Worm (Caenorhabditis elegans) whole organism, L3 larva: ENCODE measurements around the gene svh-5.

Experiments used
- R02D3.7 ChIP-seq: fragments of 150-350 bp; optimal IDR thresholded peaks from 2 replicates; lab custom pipeline; 2014; ENCODE audit warnings: missing biosample characterization, missing genetic modification characterization
- ZK546.5 ChIP-seq: sonication (generic microtip); optimal IDR thresholded peaks from 2 replicates; lab custom pipeline; 2017; ENCODE audit warnings: missing biosample characterization, missing genetic modification characterization
- aly-2 ChIP-seq: fragments of 150-350 bp; optimal IDR thresholded peaks from 2 replicates; lab custom pipeline; 2014; ENCODE audit warnings: missing biosample characterization, missing genetic modification characterization
- ama-1 ChIP-seq: fragments of 150-350 bp; optimal IDR thresholded peaks from 2 replicates; lab custom pipeline; 2018
- ceh-16 ChIP-seq: sonication (generic microtip); optimal IDR thresholded peaks from 2 replicates; lab custom pipeline; 2017; ENCODE audit warnings: missing biosample characterization, missing genetic modification characterization
- ceh-28 ChIP-seq: fragments of 150-350 bp; optimal IDR thresholded peaks from 2 replicates; lab custom pipeline; 2014; ENCODE audit warnings: missing biosample characterization, missing genetic modification reagents, missing genetic modification characterization
- ceh-82 ChIP-seq: fragments of 150-350 bp; optimal IDR thresholded peaks from 2 replicates; lab custom pipeline; 2014; ENCODE audit warnings: missing biosample characterization, missing genetic modification characterization
- daf-12 ChIP-seq: fragments of 150-350 bp; optimal IDR thresholded peaks from 2 replicates; lab custom pipeline; 2014; ENCODE audit warnings: missing biosample characterization, missing genetic modification reagents, missing genetic modification characterization
- egl-27 ChIP-seq: sonication (generic microtip); optimal IDR thresholded peaks from 4 replicates; lab custom pipeline; 2017; ENCODE audit warnings: missing biosample characterization, missing genetic modification reagents, missing genetic modification characterization
- egl-5 ChIP-seq: fragments of 150-350 bp; optimal IDR thresholded peaks from 2 replicates; lab custom pipeline; 2017; ENCODE audit warnings: missing biosample characterization, missing genetic modification reagents, missing genetic modification characterization, inconsistent platforms
- elt-1 ChIP-seq: fragments of 150-350 bp; optimal IDR thresholded peaks from 2 replicates; lab custom pipeline; 2014; ENCODE audit warnings: missing biosample characterization, missing genetic modification characterization
- elt-2 ChIP-seq: sonication (generic microtip); optimal IDR thresholded peaks from 2 replicates; lab custom pipeline; 2016; ENCODE audit warnings: missing genetic modification reagents, mild to moderate bottlenecking, missing genetic modification characterization, missing compliant biosample characterization
- elt-3 ChIP-seq, 3 experiments: fragments of 150-350 bp in 1 of 3; sonication (generic microtip) in 2 of 3; optimal IDR thresholded peaks; 2 replicates in 2 of 3; 4 replicates in 1 of 3; lab custom pipeline; 2014 to 2017; ENCODE audit warnings: missing biosample characterization in 3 of 3, missing genetic modification characterization in 3 of 3
- eor-1 ChIP-seq, 2 experiments: fragments of 150-350 bp; optimal IDR thresholded peaks; 2 replicates each; lab custom pipeline; 2014 to 2018; ENCODE audit warnings: missing biosample characterization in 2 of 2, missing genetic modification characterization in 2 of 2
- fkh-10 ChIP-seq: sonication (generic microtip); optimal IDR thresholded peaks from 2 replicates; lab custom pipeline; 2017; ENCODE audit warnings: missing biosample characterization, missing genetic modification reagents, missing genetic modification characterization
- fkh-2 ChIP-seq: fragments of 150-350 bp; optimal IDR thresholded peaks from 2 replicates; lab custom pipeline; 2014; ENCODE audit warnings: missing biosample characterization, missing genetic modification reagents, missing genetic modification characterization
- fos-1 ChIP-seq: fragments of 150-350 bp; optimal IDR thresholded peaks from 2 replicates; lab custom pipeline; 2014; ENCODE audit warnings: missing biosample characterization, missing genetic modification characterization
- hmg-11 ChIP-seq: sonication (generic microtip); optimal IDR thresholded peaks from 2 replicates; lab custom pipeline; 2016; ENCODE audit warnings: missing genetic modification characterization, missing compliant biosample characterization
- jun-1 ChIP-seq: fragments of 150-350 bp; optimal IDR thresholded peaks from 2 replicates; lab custom pipeline; 2014; ENCODE audit warnings: missing biosample characterization, missing genetic modification reagents, missing genetic modification characterization
- lin-15B ChIP-seq: fragments of 150-350 bp; optimal IDR thresholded peaks from 2 replicates; lab custom pipeline; 2014; ENCODE audit warnings: missing biosample characterization, missing genetic modification characterization
- lin-39 ChIP-seq: fragments of 150-350 bp; optimal IDR thresholded peaks from 2 replicates; lab custom pipeline; 2018; ENCODE audit warnings: missing biosample characterization, missing genetic modification reagents, missing genetic modification characterization
- lsy-12 ChIP-seq: sonication (generic microtip); optimal IDR thresholded peaks from 2 replicates; lab custom pipeline; 2016; ENCODE audit warnings: mild to moderate bottlenecking, missing genetic modification characterization, missing compliant biosample characterization
- mdl-1 ChIP-seq: fragments of 150-350 bp; optimal IDR thresholded peaks from 2 replicates; lab custom pipeline; 2014; ENCODE audit warnings: missing biosample characterization, missing genetic modification characterization
- mml-1 ChIP-seq: fragments of 150-350 bp; sonication (generic microtip); optimal IDR thresholded peaks from 3 replicates; lab custom pipeline; 2014; ENCODE audit warnings: missing biosample characterization, missing genetic modification characterization
- nfya-1 ChIP-seq: sonication (generic microtip); optimal IDR thresholded peaks from 2 replicates; lab custom pipeline; 2017; ENCODE audit warnings: missing genetic modification characterization, mild to moderate bottlenecking, missing compliant biosample characterization, antibody characterized with exemption, moderate library complexity; ENCODE audit not compliant: insufficient read depth
- nhr-11 ChIP-seq: fragments of 150-350 bp; optimal IDR thresholded peaks from 2 replicates; lab custom pipeline; 2014; ENCODE audit warnings: missing biosample characterization, missing genetic modification characterization
- nhr-12 ChIP-seq: fragments of 150-350 bp; optimal IDR thresholded peaks from 2 replicates; lab custom pipeline; 2014; ENCODE audit warnings: missing biosample characterization, missing genetic modification characterization
- nhr-23 ChIP-seq: fragments of 150-350 bp; optimal IDR thresholded peaks from 2 replicates; lab custom pipeline; 2014; ENCODE audit warnings: missing biosample characterization, missing genetic modification reagents, missing genetic modification characterization
- nhr-237 ChIP-seq: fragments of 150-350 bp; optimal IDR thresholded peaks from 2 replicates; lab custom pipeline; 2014; ENCODE audit warnings: missing biosample characterization, missing genetic modification characterization
- nhr-25 ChIP-seq: sonication (generic microtip); optimal IDR thresholded peaks from 2 replicates; lab custom pipeline; 2017; ENCODE audit warnings: missing biosample characterization, missing genetic modification characterization
- nhr-28 ChIP-seq: fragments of 150-350 bp; optimal IDR thresholded peaks from 2 replicates; lab custom pipeline; 2014; ENCODE audit warnings: missing biosample characterization, missing genetic modification characterization
- nhr-43 ChIP-seq: sonication (generic microtip); optimal IDR thresholded peaks from 2 replicates; lab custom pipeline; 2016; ENCODE audit warnings: mild to moderate bottlenecking, missing genetic modification characterization, missing compliant biosample characterization; ENCODE audit not compliant: poor library complexity, severe bottlenecking
- nhr-76 ChIP-seq: fragments of 150-350 bp; sonication (generic microtip); optimal IDR thresholded peaks from 5 replicates; lab custom pipeline; 2014; ENCODE audit warnings: missing biosample characterization, missing genetic modification characterization
- nhr-77 ChIP-seq: fragments of 150-350 bp; optimal IDR thresholded peaks from 2 replicates; lab custom pipeline; 2014; ENCODE audit warnings: missing biosample characterization, missing genetic modification characterization
- pha-4 ChIP-seq: fragments of 150-350 bp; optimal IDR thresholded peaks from 2 replicates; lab custom pipeline; 2014; ENCODE audit warnings: missing biosample characterization, missing genetic modification reagents, missing genetic modification characterization
- pqm-1 ChIP-seq: fragments of 150-350 bp; optimal IDR thresholded peaks from 2 replicates; lab custom pipeline; 2017; ENCODE audit warnings: missing biosample characterization, missing genetic modification characterization, inconsistent platforms
- sea-2 ChIP-seq: fragments of 150-350 bp; sonication (generic microtip); optimal IDR thresholded peaks from 4 replicates; lab custom pipeline; 2014; ENCODE audit warnings: missing biosample characterization, missing genetic modification reagents, missing genetic modification characterization
- snpc-4 ChIP-seq: fragments of 150-350 bp; optimal IDR thresholded peaks from 2 replicates; lab custom pipeline; 2014; ENCODE audit warnings: missing biosample characterization, missing genetic modification characterization
- tbx-2 ChIP-seq: sonication (generic microtip); optimal IDR thresholded peaks from 2 replicates; lab custom pipeline; 2016; ENCODE audit warnings: mild to moderate bottlenecking, missing genetic modification characterization, missing compliant biosample characterization
- unc-39 ChIP-seq: sonication (generic microtip); optimal IDR thresholded peaks from 4 replicates; lab custom pipeline; 2017; ENCODE audit warnings: missing biosample characterization, missing genetic modification characterization
- unc-62 ChIP-seq: fragments of 150-350 bp; sonication (generic microtip); optimal IDR thresholded peaks from 4 replicates; lab custom pipeline; 2014; ENCODE audit warnings: missing biosample characterization, missing genetic modification reagents, missing genetic modification characterization
- zag-1 ChIP-seq: fragments of 150-350 bp; optimal IDR thresholded peaks from 2 replicates; lab custom pipeline; 2014; ENCODE audit warnings: missing biosample characterization, missing genetic modification characterization
- ztf-11 ChIP-seq: fragments of 150-350 bp; optimal IDR thresholded peaks from 2 replicates; lab custom pipeline; 2014; ENCODE audit warnings: missing biosample characterization, missing genetic modification characterization
- ztf-4 ChIP-seq: fragments of 150-350 bp; optimal IDR thresholded peaks from 2 replicates; lab custom pipeline; 2014; ENCODE audit warnings: missing biosample characterization, missing genetic modification characterization

svh-5 gene

DNA sequence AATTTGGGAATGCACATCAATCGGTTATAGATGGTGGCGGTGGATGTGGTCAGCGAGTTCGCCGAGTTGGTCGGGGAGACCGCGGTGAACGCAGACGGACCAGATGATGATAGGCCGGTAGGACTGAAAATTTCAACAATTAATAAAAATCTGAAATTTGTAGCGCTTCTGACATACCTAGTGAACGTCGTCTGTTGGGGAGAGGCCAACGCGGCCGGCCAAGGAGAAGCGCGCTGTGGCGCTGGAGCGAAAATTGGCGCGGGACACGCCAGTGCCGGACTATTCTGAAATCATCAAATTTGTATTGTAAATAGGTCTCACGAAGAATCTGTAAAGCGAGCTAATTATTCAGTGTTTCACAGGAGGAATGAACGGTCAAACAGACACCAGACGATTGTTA lies 4.9 kb downstream of the svh-5 start:
- no peak for TF ChIP-seq lin-39 (tag; lab: Kevin White, UChicago)
- TF ChIP-seq mdl-1 = no peak
- TF ChIP-seq tbx-2 = no peak
- TF ChIP-seq zag-1 (tag; lab: Kevin White, UChicago) = no peak
- no peak for TF ChIP-seq nhr-237 (tag; lab: Kevin White, UChicago)
- no peak for TF ChIP-seq ceh-16
- TF ChIP-seq ama-1 (lab: Kevin White, UChicago) = no peak
- no peak for TF ChIP-seq elt-1 (tag; lab: Kevin White, UChicago)
- no peak for TF ChIP-seq nfya-1 (tag; lab: Kevin White, UChicago)
- TF ChIP-seq lin-15B (tag; lab: Kevin White, UChicago) = no peak
- TF ChIP-seq snpc-4 (tag; lab: Kevin White, UChicago) = no peak
- TF ChIP-seq elt-3 (tag; optimal IDR thresholded peaks at IDR 0.05; lab: Kevin White, UChicago) = no peak
- TF ChIP-seq lsy-12 (tag; lab: Kevin White, UChicago) = no peak
- no peak for TF ChIP-seq nhr-76 (tag; lab: Kevin White, UChicago)
- no peak for TF ChIP-seq daf-12 (tag; lab: Kevin White, UChicago)

DNA sequence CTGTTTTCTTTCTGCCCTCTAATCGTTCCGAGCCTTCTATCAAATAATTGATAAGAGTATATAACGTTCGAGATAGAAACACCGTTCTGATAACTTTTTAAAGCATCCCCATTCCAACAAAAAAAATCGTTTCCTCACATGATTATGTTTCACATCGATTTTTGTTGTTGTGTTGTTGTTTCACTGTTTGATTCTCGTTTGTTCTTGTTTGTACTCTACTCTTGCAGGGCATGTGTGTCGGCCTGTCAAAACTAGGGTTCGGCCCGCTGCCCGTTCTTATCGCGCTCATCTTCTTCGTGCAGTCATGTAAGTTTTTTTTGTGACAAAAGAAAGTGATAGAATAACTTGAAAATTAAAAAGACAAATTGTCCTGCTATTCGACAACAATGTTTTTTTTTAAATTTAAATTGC lies 11.9 kb downstream of the svh-5 start, which contains the start of gene C33A11.2:
C33A11.2 (plus strand) TSS at position 226 of the 411 bp plus-strand sequence.
- no peak for TF ChIP-seq fos-1 (tag; lab: Kevin White, UChicago)
- no peak for TF ChIP-seq lsy-12 (tag; lab: Kevin White, UChicago)
- TF ChIP-seq tbx-2 = no peak
- peak; percentile 8 for TF ChIP-seq nhr-23 (tag; lab: Kevin White, UChicago)
- TF ChIP-seq pha-4 (tag; lab: Kevin White, UChicago) = peak; percentile 11
- TF ChIP-seq hmg-11 = no peak
- no peak for TF ChIP-seq fkh-10 (GFP tag; lab: Kevin White, UChicago)
- peak; percentile 91 for TF ChIP-seq elt-2 (tag; lab: Kevin White, UChicago)
- TF ChIP-seq nhr-77 (tag; lab: Kevin White, UChicago) = no peak
- TF ChIP-seq ama-1 (lab: Kevin White, UChicago) = peak; percentile 5
- TF ChIP-seq ceh-28 = no peak
- TF ChIP-seq sea-2 = no peak
- TF ChIP-seq nhr-12 = no peak
- no peak for TF ChIP-seq elt-3 (tag; optimal IDR thresholded peaks at IDR 0.05; lab: Kevin White, UChicago)
- TF ChIP-seq fkh-2 (tag; lab: Kevin White, UChicago) = no peak
- TF ChIP-seq zag-1 (tag; lab: Kevin White, UChicago) = no peak
- no peak for TF ChIP-seq egl-27 (tag; lab: Kevin White, UChicago)
- TF ChIP-seq nhr-25 = peak; percentile 5
- TF ChIP-seq lin-39 (tag; lab: Kevin White, UChicago) = no peak
- no peak for TF ChIP-seq mml-1 (tag; lab: Kevin White, UChicago)
- no peak for TF ChIP-seq nhr-76 (tag; lab: Kevin White, UChicago)
- TF ChIP-seq elt-1 (tag; lab: Kevin White, UChicago) = peak; percentile 25
- TF ChIP-seq pqm-1 (tag; lab: Kevin White, UChicago) = peak; percentile 33

DNA sequence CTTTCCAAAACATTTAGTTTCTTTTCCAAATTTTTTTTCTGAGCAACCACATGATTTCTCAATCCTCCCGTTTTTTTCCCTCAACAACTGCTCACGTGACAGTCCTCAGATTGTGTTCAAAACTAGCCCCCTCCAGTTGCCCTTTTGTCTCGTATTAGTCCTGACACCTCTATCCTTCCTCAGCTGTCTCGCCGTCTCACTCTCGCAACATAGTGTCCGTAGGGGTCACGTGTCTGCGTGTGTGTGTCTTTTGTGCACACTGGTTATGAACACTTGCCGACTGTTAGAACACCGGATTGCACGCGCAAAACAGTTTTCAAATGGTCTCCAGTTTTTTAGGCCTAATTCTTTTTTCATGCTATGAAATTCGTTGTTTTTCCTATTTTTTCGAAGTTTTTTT lies 12.4 kb downstream of the svh-5 start:
- TF ChIP-seq pha-4 (tag; lab: Kevin White, UChicago) (peak; percentile 90), lsy-12 (tag; lab: Kevin White, UChicago) (peak; percentile 65), ama-1 (lab: Kevin White, UChicago) (no peak), lin-39 (tag; lab: Kevin White, UChicago) (peak; percentile 71), elt-1 (tag; lab: Kevin White, UChicago) (peak; percentile 30), unc-62 (GFP tag; lab: Kevin White, UChicago) (peak; percentile 54), daf-12 (tag; lab: Kevin White, UChicago) (no peak), nhr-76 (tag; lab: Kevin White, UChicago) (no peak), eor-1 (tag; optimal IDR thresholded peaks at IDR 0.05; lab: Kevin White, UChicago) (no peak), ceh-16 (no peak), nhr-28 (tag; lab: Kevin White, UChicago) (no peak), ztf-11 (tag; lab: Kevin White, UChicago) (no peak), nhr-23 (tag; lab: Kevin White, UChicago) (peak; percentile 70), pqm-1 (tag; lab: Kevin White, UChicago) (no peak), ceh-28 (peak; percentile 7), nhr-43 (tag; lab: Kevin White, UChicago) (peak; percentile 53), ztf-4 (tag; lab: Kevin White, UChicago) (peak; percentile 2), zag-1 (tag; lab: Kevin White, UChicago) (no peak), ZK546.5 (no peak), ceh-82 (no peak), jun-1 (tag; lab: Kevin White, UChicago) (peak; percentile 58), unc-39 (tag; lab: Kevin White, UChicago) (no peak), mdl-1 (peak; percentile 77), nhr-11 (tag; lab: Kevin White, UChicago) (peak; percentile 22), mml-1 (tag; lab: Kevin White, UChicago) (no peak), nhr-12 (no peak), fkh-10 (GFP tag; lab: Kevin White, UChicago) (no peak), R02D3.7 (tag; lab: Kevin White, UChicago) (no peak), elt-3 (tag; optimal IDR thresholded peaks at IDR 0.05; lab: Kevin White, UChicago) (no peak), snpc-4 (tag; lab: Kevin White, UChicago) (peak; percentile 70), elt-2 (tag; lab: Kevin White, UChicago) (no peak), egl-27 (tag; lab: Kevin White, UChicago) (no peak), nhr-25 (peak; percentile 60), aly-2 (tag; lab: Kevin White, UChicago) (no peak), tbx-2 (peak; percentile 75), fos-1 (tag; lab: Kevin White, UChicago) (peak; percentile 36), nfya-1 (tag; lab: Kevin White, UChicago) (peak; percentile 75), lin-15B (tag; lab: Kevin White, UChicago) (peak; percentile 38), nhr-237 (tag; lab: Kevin White, UChicago) (no peak), egl-5 (tag; lab: Kevin White, UChicago) (peak; percentile 5), nhr-77 (tag; lab: Kevin White, UChicago) (no peak)
